Worm (Caenorhabditis elegans) whole organism, mixed stage, embryonic: ENCODE measurements around the gene Y39B6A.29.
A peak's percentile ranks its signal among the peaks of the same experiment; 100 is the strongest.

Experiments used
- M03D4.4 ChIP-seq: sonication (generic microtip); optimal IDR thresholded peaks from 2 replicates; lab custom pipeline; 2017; ENCODE audit warnings: mild to moderate bottlenecking, missing genetic modification characterization, missing compliant biosample characterization
- blmp-1 ChIP-seq: fragments of 150-350 bp; optimal IDR thresholded peaks from 2 replicates; lab custom pipeline; 2014; ENCODE audit warnings: missing biosample characterization, missing genetic modification characterization
- ceh-39 ChIP-seq: fragments of 150-350 bp; optimal IDR thresholded peaks from 2 replicates; lab custom pipeline; 2014; ENCODE audit warnings: missing biosample characterization, missing genetic modification characterization
- ceh-43 ChIP-seq: fragments of 200-800 bp; sonication (Bioruptor generic); optimal IDR thresholded peaks from 2 replicates; lab custom pipeline; 2018; ENCODE audit warnings: mild to moderate bottlenecking, missing genetic modification characterization, moderate library complexity, missing compliant biosample characterization
- ceh-83 ChIP-seq: fragments of 200-800 bp; sonication (Bioruptor generic); optimal IDR thresholded peaks from 2 replicates; lab custom pipeline; 2018; ENCODE audit warnings: mild to moderate bottlenecking, missing genetic modification characterization, missing compliant biosample characterization
- ces-1 ChIP-seq: fragments of 150-350 bp; optimal IDR thresholded peaks from 2 replicates; lab custom pipeline; 2014; ENCODE audit warnings: missing biosample characterization, missing genetic modification reagents, missing genetic modification characterization
- cnd-1 ChIP-seq: fragments of 200-800 bp; sonication (Bioruptor generic); optimal IDR thresholded peaks from 2 replicates; lab custom pipeline; 2018; ENCODE audit warnings: mild to moderate bottlenecking, missing genetic modification characterization, missing compliant biosample characterization
- drap-1 ChIP-seq: fragments of 200-800 bp; sonication (Bioruptor generic); optimal IDR thresholded peaks from 3 replicates; lab custom pipeline; 2018; ENCODE audit warnings: mild to moderate bottlenecking, missing genetic modification characterization, missing compliant biosample characterization
- elt-1 ChIP-seq: sonication (generic microtip); optimal IDR thresholded peaks from 2 replicates; lab custom pipeline; 2017; ENCODE audit warnings: missing genetic modification characterization, mild to moderate bottlenecking, missing compliant biosample characterization, antibody characterized with exemption, moderate library complexity, borderline replicate concordance; ENCODE audit not compliant: insufficient read depth
- elt-3 ChIP-seq: fragments of 150-350 bp; optimal IDR thresholded peaks from 2 replicates; lab custom pipeline; 2014; ENCODE audit warnings: missing biosample characterization, missing genetic modification characterization
- flh-1 ChIP-seq: fragments of 200-800 bp; sonication (Bioruptor generic); optimal IDR thresholded peaks from 2 replicates; lab custom pipeline; 2018; ENCODE audit warnings: mild to moderate bottlenecking, missing genetic modification characterization, moderate library complexity, missing compliant biosample characterization
- ham-2 ChIP-seq: fragments of 200-800 bp; sonication (Bioruptor generic); optimal IDR thresholded peaks from 2 replicates; lab custom pipeline; 2018; ENCODE audit warnings: mild to moderate bottlenecking, missing genetic modification characterization, missing compliant biosample characterization
- hlh-1 ChIP-seq: fragments of 150-350 bp; optimal IDR thresholded peaks from 2 replicates; lab custom pipeline; 2014; ENCODE audit warnings: missing biosample characterization, missing genetic modification reagents, missing genetic modification characterization
- lin-13 ChIP-seq: fragments of 150-350 bp; optimal IDR thresholded peaks from 2 replicates; lab custom pipeline; 2014; ENCODE audit warnings: missing biosample characterization, missing genetic modification characterization
- lin-32 ChIP-seq: fragments of 200-800 bp; sonication (Bioruptor generic); optimal IDR thresholded peaks from 2 replicates; lab custom pipeline; 2018; ENCODE audit warnings: mild to moderate bottlenecking, missing genetic modification characterization, missing compliant biosample characterization
- lsy-2 ChIP-seq: fragments of 150-350 bp; optimal IDR thresholded peaks from 2 replicates; lab custom pipeline; 2014; ENCODE audit warnings: missing biosample characterization, missing genetic modification characterization
- mep-1 ChIP-seq: fragments of 150-350 bp; optimal IDR thresholded peaks from 2 replicates; lab custom pipeline; 2017; ENCODE audit warnings: missing biosample characterization, missing genetic modification reagents, missing genetic modification characterization, inconsistent platforms
- mls-2 ChIP-seq: sonication (generic microtip); optimal IDR thresholded peaks from 2 replicates; lab custom pipeline; 2016; ENCODE audit warnings: mild to moderate bottlenecking, missing genetic modification characterization, moderate library complexity, missing compliant biosample characterization
- nhr-12 ChIP-seq: fragments of 150-350 bp; optimal IDR thresholded peaks from 2 replicates; lab custom pipeline; 2014; ENCODE audit warnings: missing biosample characterization, missing genetic modification characterization
- nhr-237 ChIP-seq: fragments of 150-350 bp; optimal IDR thresholded peaks from 2 replicates; lab custom pipeline; 2014; ENCODE audit warnings: missing biosample characterization, missing genetic modification characterization
- nhr-28 ChIP-seq: fragments of 150-350 bp; optimal IDR thresholded peaks from 2 replicates; lab custom pipeline; 2014; ENCODE audit warnings: missing biosample characterization, missing genetic modification characterization
- nhr-76 ChIP-seq: sonication (generic microtip); optimal IDR thresholded peaks from 2 replicates; lab custom pipeline; 2017; ENCODE audit warnings: missing biosample characterization, missing genetic modification characterization
- pha-4 ChIP-seq: fragments of 150-350 bp; optimal IDR thresholded peaks from 2 replicates; lab custom pipeline; 2018; ENCODE audit warnings: missing biosample characterization, missing genetic modification reagents, missing genetic modification characterization
- sem-2 ChIP-seq: fragments of 200-800 bp; sonication (Bioruptor generic); optimal IDR thresholded peaks from 2 replicates; lab custom pipeline; 2018; ENCODE audit warnings: mild to moderate bottlenecking, missing genetic modification characterization, missing compliant biosample characterization
- snpc-4 ChIP-seq: fragments of 150-350 bp; optimal IDR thresholded peaks from 2 replicates; lab custom pipeline; 2014; ENCODE audit warnings: missing biosample characterization, missing genetic modification characterization
- sptf-1 ChIP-seq: sonication (generic microtip); optimal IDR thresholded peaks from 2 replicates; lab custom pipeline; 2017; ENCODE audit warnings: mild to moderate bottlenecking, missing genetic modification characterization, moderate library complexity, missing compliant biosample characterization
- tbx-8 ChIP-seq: fragments of 200-800 bp; sonication (Bioruptor generic); optimal IDR thresholded peaks from 2 replicates; lab custom pipeline; 2018; ENCODE audit warnings: mild to moderate bottlenecking, missing genetic modification characterization, moderate library complexity, missing compliant biosample characterization
- unc-62 ChIP-seq: fragments of 150-350 bp; optimal IDR thresholded peaks from 2 replicates; lab custom pipeline; 2014; ENCODE audit warnings: missing biosample characterization, missing genetic modification reagents, missing genetic modification characterization
- zip-8 ChIP-seq: fragments of 150-350 bp; optimal IDR thresholded peaks from 2 replicates; lab custom pipeline; 2014; ENCODE audit warnings: missing biosample characterization, missing genetic modification characterization
- ztf-11 ChIP-seq: fragments of 150-350 bp; optimal IDR thresholded peaks from 2 replicates; lab custom pipeline; 2014; ENCODE audit warnings: missing biosample characterization, missing genetic modification characterization

The Y39B6A.29 gene

DNA sequence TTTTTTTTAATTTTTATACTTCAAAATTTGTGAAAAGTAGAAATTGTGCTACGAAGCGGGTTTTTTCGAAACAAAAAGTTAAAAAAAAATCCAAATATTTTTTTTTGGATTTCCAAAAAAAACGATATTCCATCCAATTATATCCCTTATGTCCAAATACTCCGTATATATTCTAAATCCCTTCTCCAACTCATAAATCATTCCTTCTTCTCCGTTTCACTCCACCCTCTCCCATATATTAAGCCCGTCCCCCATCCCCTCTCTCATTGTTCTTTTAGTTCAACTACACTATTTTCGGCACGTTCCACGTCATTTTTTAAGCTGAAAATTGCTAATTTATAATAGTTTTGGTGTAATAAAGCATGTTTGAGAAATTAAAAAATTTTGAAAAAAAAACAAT is 33.0 kb upstream of the Y39B6A.29 start:
- no peak for TF ChIP-seq sptf-1 (tag; lab: Kevin White, UChicago)
- no peak for TF ChIP-seq sem-2 (GFP tag; lab: Kevin White, UChicago)
- TF ChIP-seq ham-2 = no peak
- TF ChIP-seq tbx-8 (GFP tag; lab: Kevin White, UChicago) = no peak
- TF ChIP-seq ceh-39 (tag; lab: Kevin White, UChicago) = no peak
- no peak for TF ChIP-seq mep-1 (tag; lab: Kevin White, UChicago)
- no peak for TF ChIP-seq elt-3 (tag; lab: Kevin White, UChicago)
- no peak for TF ChIP-seq M03D4.4
- TF ChIP-seq zip-8 (tag; lab: Kevin White, UChicago) = no peak
- TF ChIP-seq nhr-76 (tag; lab: Kevin White, UChicago) = no peak
- TF ChIP-seq ztf-11 (tag; lab: Kevin White, UChicago) = no peak
- TF ChIP-seq ces-1 (GFP tag; lab: Kevin White, UChicago) = no peak
- no peak for TF ChIP-seq lsy-2 (tag; lab: Kevin White, UChicago)
- no peak for TF ChIP-seq cnd-1 (tag; lab: Kevin White, UChicago)

ce11 chrV:19053281-19053680 is 28.7 kb upstream of the Y39B6A.29 start:
- TF ChIP-seq sptf-1 (tag; lab: Kevin White, UChicago) (no peak), lsy-2 (tag; lab: Kevin White, UChicago) (no peak), nhr-12 (tag; lab: Kevin White, UChicago) (no peak), elt-1 (no peak)

DNA sequence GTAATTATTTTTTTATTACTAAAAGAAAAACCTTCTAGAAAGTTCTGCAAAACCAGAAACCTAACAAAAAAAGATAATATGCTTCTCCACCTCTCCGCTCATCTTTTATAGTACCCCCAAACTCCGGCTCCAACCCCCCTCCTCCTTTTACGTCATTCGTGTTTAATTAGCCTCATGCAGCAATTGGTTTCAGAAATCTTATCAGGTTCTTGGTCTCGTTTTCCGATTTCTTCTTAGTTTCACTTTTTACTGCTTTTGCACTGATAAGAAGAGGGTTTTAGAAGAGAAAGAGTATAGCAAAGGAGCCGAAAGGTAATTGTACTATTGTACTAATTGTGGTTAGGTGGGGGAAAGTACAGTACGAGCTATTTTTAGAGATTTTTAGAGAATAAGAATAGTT is 26.8 kb upstream of the Y39B6A.29 start:
- TF ChIP-seq nhr-237 (tag; lab: Kevin White, UChicago) = no peak
- TF ChIP-seq nhr-12 (tag; lab: Kevin White, UChicago) = no peak
- TF ChIP-seq ceh-39 (tag; lab: Kevin White, UChicago) = no peak
- no peak for TF ChIP-seq tbx-8 (GFP tag; lab: Kevin White, UChicago)
- TF ChIP-seq pha-4 (tag; lab: Kevin White, UChicago) = no peak
- no peak for TF ChIP-seq flh-1 (GFP tag; lab: Kevin White, UChicago)
- no peak for TF ChIP-seq sptf-1 (tag; lab: Kevin White, UChicago)
- no peak for TF ChIP-seq ceh-43
- no peak for TF ChIP-seq ztf-11 (tag; lab: Kevin White, UChicago)
- TF ChIP-seq mls-2 (tag; lab: Kevin White, UChicago) = no peak
- TF ChIP-seq drap-1 (GFP tag; lab: Kevin White, UChicago) = no peak
- TF ChIP-seq nhr-28 (tag; lab: Kevin White, UChicago) = no peak
- no peak for TF ChIP-seq elt-1
- no peak for TF ChIP-seq snpc-4 (tag; lab: Kevin White, UChicago)

DNA sequence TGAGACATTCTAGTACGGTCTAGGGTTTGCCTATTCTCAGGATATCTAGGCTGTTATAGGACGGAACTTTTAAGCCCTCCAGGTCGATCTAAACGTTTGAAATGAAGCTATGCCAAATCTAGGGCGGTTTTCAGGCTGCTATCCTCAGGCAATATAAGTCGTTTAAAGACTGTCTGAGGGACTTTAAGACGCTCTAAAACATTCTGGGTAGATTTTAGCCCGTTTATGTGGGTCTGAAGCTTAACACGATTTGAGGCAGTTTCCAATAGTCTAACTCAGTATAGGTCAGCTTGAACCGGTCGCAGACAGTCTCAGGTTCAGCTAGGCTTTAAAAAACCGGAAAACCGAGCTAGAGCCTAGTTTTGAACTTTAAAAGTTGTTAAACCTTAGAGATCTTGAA is 26.3 kb upstream of the Y39B6A.29 start:
- TF ChIP-seq lin-13 (tag; lab: Kevin White, UChicago) = no peak
- TF ChIP-seq mls-2 (tag; lab: Kevin White, UChicago) = no peak
- no peak for TF ChIP-seq nhr-12 (tag; lab: Kevin White, UChicago)
- no peak for TF ChIP-seq nhr-76 (tag; lab: Kevin White, UChicago)
- no peak for TF ChIP-seq unc-62 (GFP tag; lab: Kevin White, UChicago)
- TF ChIP-seq sem-2 (GFP tag; lab: Kevin White, UChicago) = no peak
- TF ChIP-seq lin-32 = no peak
- no peak for TF ChIP-seq ces-1 (GFP tag; lab: Kevin White, UChicago)
- no peak for TF ChIP-seq nhr-237 (tag; lab: Kevin White, UChicago)
- no peak for TF ChIP-seq mep-1 (tag; lab: Kevin White, UChicago)
- TF ChIP-seq blmp-1 (tag; lab: Kevin White, UChicago) = no peak
- TF ChIP-seq zip-8 (tag; lab: Kevin White, UChicago) = no peak
- no peak for TF ChIP-seq ceh-83 (GFP tag; lab: Kevin White, UChicago)
- TF ChIP-seq hlh-1 = no peak

DNA sequence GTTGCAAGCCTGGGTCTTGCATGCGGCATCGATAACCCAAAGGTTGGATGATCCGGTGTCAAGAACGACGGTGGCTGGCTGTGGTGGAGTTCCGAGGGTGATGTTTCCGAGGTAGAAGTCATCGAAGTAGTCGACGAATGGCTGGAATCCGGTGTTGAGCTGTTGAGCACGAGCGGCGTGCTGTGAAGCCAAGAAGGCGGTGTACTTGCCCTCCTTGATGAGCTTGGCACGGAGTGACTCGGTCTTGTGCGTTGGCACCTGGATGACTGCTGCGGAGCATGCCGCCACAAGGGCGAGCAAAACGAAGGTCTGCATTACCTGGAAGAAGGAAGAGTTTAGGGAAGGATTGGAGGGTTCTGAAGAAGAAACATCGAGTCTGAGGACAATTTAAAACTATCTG is 25.9 kb upstream of the Y39B6A.29 start, which contains the start of gene asp-1:
asp-1 (minus strand) TSS at position 315 of the 400 bp plus-strand sequence.
- TF ChIP-seq drap-1 (GFP tag; lab: Kevin White, UChicago) (peak; percentile 26), lsy-2 (tag; lab: Kevin White, UChicago) (no peak)
- TF ChIP-seq, all 35 proteins: peak for 1
